Fruit fly (Drosophila melanogaster): Measurements from ENCODE around the gene GstT4.
A peak's percentile ranks its signal among the peaks of the same experiment; 100 is the strongest.

Gene GstT4

dm6 chrX:13403962-13404830 lies at the start of gene GstT4:
Gene GstT4 (plus strand): TSS chrX:13404749.
- peak; percentile 27 for TF ChIP-seq CG17801 (GFP tag; optimal IDR thresholded peaks at IDR 0.05; ENCODE audit: partially characterized antibody)

dm6 chrX:13358240-13358799 lies 46.2 kb upstream of the GstT4 start:
- TF ChIP-seq CG17801 (GFP tag; optimal IDR thresholded peaks at IDR 0.05; ENCODE audit: partially characterized antibody): no peak

dm6 chrX:13358948-13359347 lies 45.6 kb upstream of the GstT4 start, which contains the start of gene Syt12:
Gene Syt12 (plus strand): TSS chrX:13359248.
- no peak for TF ChIP-seq CG17801 (GFP tag; optimal IDR thresholded peaks at IDR 0.05; ENCODE audit: partially characterized antibody)

- TF ChIP-seq CG17801 (GFP tag; optimal IDR thresholded peaks at IDR 0.05; ENCODE audit: partially characterized antibody): no peak
Observed at dm6 chrX:13368149-13368548, 36.4 kb upstream of the GstT4 start, which contains the start of gene dmrt11E. Gene dmrt11E (plus strand): TSS chrX:13368191.

- no peak for TF ChIP-seq CG17801 (GFP tag; optimal IDR thresholded peaks at IDR 0.05; ENCODE audit: partially characterized antibody)
Observed at dm6 chrX:13369438-13369837, 35.1 kb upstream of the GstT4 start.

- no peak for TF ChIP-seq CG17801 (GFP tag; optimal IDR thresholded peaks at IDR 0.05; ENCODE audit: partially characterized antibody)
Observed at dm6 chrX:13370306-13370705, 34.2 kb upstream of the GstT4 start, which contains the start of gene CG1640. Gene CG1640 (plus strand): TSS chrX:13370606.

- TF ChIP-seq CG17801 (GFP tag; optimal IDR thresholded peaks at IDR 0.05; ENCODE audit: partially characterized antibody): peak; percentile 55
Observed at dm6 chrX:13370826-13371703, 33.5 kb upstream of the GstT4 start.

dm6 chrX:13371704-13372049 lies 32.9 kb upstream of the GstT4 start:
- TF ChIP-seq CG17801 (GFP tag; optimal IDR thresholded peaks at IDR 0.05; ENCODE audit: partially characterized antibody): no peak

- no peak for TF ChIP-seq CG17801 (GFP tag; optimal IDR thresholded peaks at IDR 0.05; ENCODE audit: partially characterized antibody)
Observed at dm6 chrX:13372512-13372911, 32.0 kb upstream of the GstT4 start.

dm6 chrX:13373239-13374153 lies 31.1 kb upstream of the GstT4 start:
- TF ChIP-seq CG17801 (GFP tag; optimal IDR thresholded peaks at IDR 0.05; ENCODE audit: partially characterized antibody): peak; percentile 48

dm6 chrX:13374154-13374536 lies 30.4 kb upstream of the GstT4 start:
- no peak for TF ChIP-seq CG17801 (GFP tag; optimal IDR thresholded peaks at IDR 0.05; ENCODE audit: partially characterized antibody)

dm6 chrX:13374979-13375378 lies 29.6 kb upstream of the GstT4 start:
- no peak for TF ChIP-seq CG17801 (GFP tag; optimal IDR thresholded peaks at IDR 0.05; ENCODE audit: partially characterized antibody)

dm6 chrX:13375489-13375997 lies 29.0 kb upstream of the GstT4 start:
- no peak for TF ChIP-seq CG17801 (GFP tag; optimal IDR thresholded peaks at IDR 0.05; ENCODE audit: partially characterized antibody)

dm6 chrX:13376520-13376919 lies 28.0 kb upstream of the GstT4 start:
- peak; percentile 73 for TF ChIP-seq CG17801 (GFP tag; optimal IDR thresholded peaks at IDR 0.05; ENCODE audit: partially characterized antibody)

Measured in ovary, adult (tissue).